Worm (Caenorhabditis elegans): ENCODE measurements around the gene srt-15.

srt-15 gene

ce11 chrV:3028205-3028604, 33.8 kb downstream of the srt-15 start, which contains the start of gene asp-7:
Gene asp-7, plus strand, starts transcription at chrV:3028285.
- TF ChIP-seq tbx-8 (GFP tag; optimal IDR thresholded peaks at IDR 0.05) = no peak

DNA sequence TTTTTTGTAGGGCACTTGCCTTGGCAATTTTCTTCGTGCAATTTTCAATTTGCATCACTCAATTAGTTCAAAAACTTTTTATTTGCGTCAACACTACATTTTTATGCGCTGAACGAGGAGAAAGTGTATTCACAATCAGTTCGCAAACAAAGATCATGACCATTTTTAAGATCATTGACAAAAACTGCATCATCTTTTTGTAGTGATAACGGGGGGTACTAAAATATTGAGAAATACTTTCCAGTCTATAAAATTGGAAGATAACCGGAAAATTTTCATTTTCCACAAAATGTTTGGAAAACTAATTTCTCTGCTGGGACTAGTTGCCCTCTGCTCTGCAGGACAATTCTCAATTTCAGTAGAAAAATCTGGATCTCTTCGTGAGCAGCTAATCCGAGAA, 37.7 kb downstream of the srt-15 start, which contains the start of gene asp-8:
Gene asp-8 (plus strand): TSS at position 276 of the 400 bp plus-strand sequence.
- TF ChIP-seq hlh-1 (tag; optimal IDR thresholded peaks at IDR 0.05) (no peak), ceh-39 (tag; optimal IDR thresholded peaks at IDR 0.05) (no peak), lsy-2 (tag; optimal IDR thresholded peaks at IDR 0.05) (no peak), mls-2 (tag; optimal IDR thresholded peaks at IDR 0.05) (no peak), nhr-76 (tag; optimal IDR thresholded peaks at IDR 0.05) (no peak), drap-1 (GFP tag; optimal IDR thresholded peaks at IDR 0.05) (no peak), ceh-43 (GFP tag; optimal IDR thresholded peaks at IDR 0.05) (no peak)

ce11 chrV:3021306-3021705, 40.7 kb downstream of the srt-15 start, which contains the start of gene irld-12:
Gene irld-12, minus strand, starts transcription at chrV:3021406.
- no peak for TF ChIP-seq ham-2 (GFP tag; optimal IDR thresholded peaks at IDR 0.05)

DNA sequence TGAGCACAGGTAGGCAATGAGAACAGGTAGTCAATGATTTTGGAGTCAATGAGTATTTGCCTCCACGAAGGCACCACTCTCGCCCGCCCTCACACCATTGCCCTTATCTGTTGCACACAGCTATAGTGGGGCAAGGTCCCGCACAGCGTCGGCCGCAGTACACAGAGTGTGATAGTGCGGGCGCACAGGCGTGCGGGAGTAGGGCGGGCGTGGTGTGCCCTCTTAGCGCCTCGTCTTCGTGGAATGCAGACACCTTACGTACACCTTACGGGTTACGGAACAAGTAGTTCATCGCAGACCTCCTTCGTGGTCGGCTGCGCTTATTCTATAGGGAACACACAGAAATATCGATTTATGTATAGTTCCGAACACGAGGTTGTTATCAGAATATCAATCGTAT, 44.0 kb downstream of the srt-15 start:
- TF ChIP-seq mep-1 (tag; optimal IDR thresholded peaks at IDR 0.05) (no peak), ham-2 (GFP tag; optimal IDR thresholded peaks at IDR 0.05) (no peak), pha-4 (tag; optimal IDR thresholded peaks at IDR 0.05) (no peak), unc-62 (GFP tag; optimal IDR thresholded peaks at IDR 0.05) (no peak), ceh-83 (GFP tag; optimal IDR thresholded peaks at IDR 0.05) (no peak), M03D4.4 (tag; optimal IDR thresholded peaks at IDR 0.05) (no peak), ces-1 (GFP tag; optimal IDR thresholded peaks at IDR 0.05) (no peak), nhr-28 (tag; optimal IDR thresholded peaks at IDR 0.05) (no peak), ceh-43 (GFP tag; optimal IDR thresholded peaks at IDR 0.05) (no peak), mab-5 (tag; optimal IDR thresholded peaks at IDR 0.05) (no peak), hlh-1 (tag; optimal IDR thresholded peaks at IDR 0.05) (no peak), sem-2 (GFP tag; optimal IDR thresholded peaks at IDR 0.05) (no peak)

- TF ChIP-seq nhr-28 (tag; optimal IDR thresholded peaks at IDR 0.05) = no peak
- TF ChIP-seq mls-2 (tag; optimal IDR thresholded peaks at IDR 0.05) = no peak
- TF ChIP-seq hlh-1 (tag; optimal IDR thresholded peaks at IDR 0.05) = no peak
- TF ChIP-seq zip-8 (tag; optimal IDR thresholded peaks at IDR 0.05) = no peak
- TF ChIP-seq nhr-12 (tag; optimal IDR thresholded peaks at IDR 0.05) = no peak
- TF ChIP-seq ceh-39 (tag; optimal IDR thresholded peaks at IDR 0.05) = no peak
- TF ChIP-seq nhr-76 (tag; optimal IDR thresholded peaks at IDR 0.05) = no peak
- TF ChIP-seq mab-5 (tag; optimal IDR thresholded peaks at IDR 0.05) = no peak
- no peak for TF ChIP-seq M03D4.4 (tag; optimal IDR thresholded peaks at IDR 0.05)
- TF ChIP-seq drap-1 (GFP tag; optimal IDR thresholded peaks at IDR 0.05) = no peak
- TF ChIP-seq pha-4 (tag; optimal IDR thresholded peaks at IDR 0.05) = no peak
- TF ChIP-seq blmp-1 (tag; optimal IDR thresholded peaks at IDR 0.05) = no peak
- TF ChIP-seq flh-1 (GFP tag; optimal IDR thresholded peaks at IDR 0.05) = no peak
- no peak for TF ChIP-seq ham-2 (GFP tag; optimal IDR thresholded peaks at IDR 0.05)
- no peak for TF ChIP-seq ceh-43 (GFP tag; optimal IDR thresholded peaks at IDR 0.05)
- TF ChIP-seq elt-1 (tag; optimal IDR thresholded peaks at IDR 0.05; ENCODE audit: borderline replicate concordance, insufficient read depth) = no peak
- TF ChIP-seq lsy-2 (tag; optimal IDR thresholded peaks at IDR 0.05) = no peak
- TF ChIP-seq unc-39 (tag; optimal IDR thresholded peaks at IDR 0.05) = no peak
- TF ChIP-seq nhr-2 (tag; optimal IDR thresholded peaks at IDR 0.05) = no peak
- no peak for TF ChIP-seq lin-13 (tag; optimal IDR thresholded peaks at IDR 0.05)
Measured at ce11 chrV:3014185-3014584, 47.8 kb downstream of the srt-15 start, which contains the start of gene K12D9.1. Gene K12D9.1, plus strand, starts transcription at chrV:3014485.

DNA sequence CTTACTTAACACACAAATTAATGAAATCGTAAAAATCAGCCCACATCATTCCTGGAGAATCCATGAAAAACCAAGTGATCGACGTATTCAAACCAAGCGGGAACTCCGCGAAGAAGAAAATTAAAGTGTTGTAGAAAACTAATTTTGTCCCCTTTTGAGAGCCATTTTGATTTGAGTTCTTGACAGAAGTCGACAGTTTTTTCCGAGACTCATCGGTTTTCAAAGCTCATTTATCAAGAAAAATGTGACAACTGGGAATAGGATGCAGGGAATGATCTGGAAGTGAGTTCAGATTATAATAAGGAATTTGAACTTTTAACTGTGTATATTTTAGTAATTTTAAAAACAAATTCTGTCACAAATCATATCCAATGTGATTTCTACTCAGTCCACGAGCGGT, 50.6 kb downstream of the srt-15 start, which contains the start of gene srw-135:
Gene srw-135 (minus strand): TSS at position 101 of the 400 bp plus-strand sequence.
- TF ChIP-seq flh-1 (GFP tag; optimal IDR thresholded peaks at IDR 0.05) (no peak), ham-2 (GFP tag; optimal IDR thresholded peaks at IDR 0.05) (no peak), mls-2 (tag; optimal IDR thresholded peaks at IDR 0.05) (no peak), sptf-1 (tag; optimal IDR thresholded peaks at IDR 0.05) (no peak)

DNA sequence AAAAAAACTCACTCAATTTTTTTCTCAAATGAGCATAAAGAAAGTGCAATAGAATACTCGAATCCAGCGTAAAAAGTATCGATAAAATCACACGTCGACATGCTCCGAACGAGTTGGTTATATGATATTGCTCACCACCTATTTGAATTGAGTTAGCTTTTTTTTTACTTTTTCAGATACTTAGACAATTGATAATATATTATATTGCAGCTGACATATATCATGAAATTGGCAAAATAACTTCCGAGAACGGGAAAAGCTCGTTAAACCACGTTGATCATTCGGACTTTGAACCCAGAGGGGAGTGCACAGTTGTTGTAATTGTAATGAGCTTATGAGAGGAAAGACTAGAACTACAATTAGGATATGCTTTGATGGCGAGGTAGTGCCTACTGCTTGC, 51.5 kb downstream of the srt-15 start, which contains the start of gene srw-136:
Gene srw-136 (minus strand): TSS at position 101 of the 400 bp plus-strand sequence.
- TF ChIP-seq unc-120 (tag; optimal IDR thresholded peaks at IDR 0.05; ENCODE audit: poor library complexity, severe bottlenecking) (no peak), nhr-2 (tag; optimal IDR thresholded peaks at IDR 0.05) (no peak), sptf-1 (tag; optimal IDR thresholded peaks at IDR 0.05) (no peak), flh-1 (GFP tag; optimal IDR thresholded peaks at IDR 0.05) (no peak), nhr-237 (tag; optimal IDR thresholded peaks at IDR 0.05) (no peak), nhr-12 (tag; optimal IDR thresholded peaks at IDR 0.05) (no peak), lsy-2 (tag; optimal IDR thresholded peaks at IDR 0.05) (no peak), unc-62 (GFP tag; optimal IDR thresholded peaks at IDR 0.05) (no peak), mep-1 (tag; optimal IDR thresholded peaks at IDR 0.05) (no peak), bed-3 (GFP tag; optimal IDR thresholded peaks at IDR 0.05) (no peak), nhr-76 (tag; optimal IDR thresholded peaks at IDR 0.05) (no peak)

Measured in whole organism, mixed stage, embryonic.